Worm (Caenorhabditis elegans) whole organism, mixed stage, embryonic: ENCODE measurements around the gene egl-47.

ENCODE experiments used
- bed-3 ChIP-seq: fragments of 200-800 bp; sonication (Bioruptor generic); optimal IDR thresholded peaks from 3 replicates; lab custom pipeline; 2018; ENCODE audit warnings: mild to moderate bottlenecking, missing genetic modification characterization, moderate library complexity, missing compliant biosample characterization
- blmp-1 ChIP-seq: fragments of 150-350 bp; optimal IDR thresholded peaks from 2 replicates; lab custom pipeline; 2014; ENCODE audit warnings: missing biosample characterization, missing genetic modification characterization
- drap-1 ChIP-seq: fragments of 200-800 bp; sonication (Bioruptor generic); optimal IDR thresholded peaks from 3 replicates; lab custom pipeline; 2018; ENCODE audit warnings: mild to moderate bottlenecking, missing genetic modification characterization, missing compliant biosample characterization
- elt-1 ChIP-seq: sonication (generic microtip); optimal IDR thresholded peaks from 2 replicates; lab custom pipeline; 2017; ENCODE audit warnings: missing genetic modification characterization, mild to moderate bottlenecking, missing compliant biosample characterization, antibody characterized with exemption, moderate library complexity, borderline replicate concordance; ENCODE audit not compliant: insufficient read depth
- flh-1 ChIP-seq: fragments of 200-800 bp; sonication (Bioruptor generic); optimal IDR thresholded peaks from 2 replicates; lab custom pipeline; 2018; ENCODE audit warnings: mild to moderate bottlenecking, missing genetic modification characterization, moderate library complexity, missing compliant biosample characterization
- lsy-2 ChIP-seq: fragments of 150-350 bp; optimal IDR thresholded peaks from 2 replicates; lab custom pipeline; 2014; ENCODE audit warnings: missing biosample characterization, missing genetic modification characterization
- mep-1 ChIP-seq: fragments of 150-350 bp; optimal IDR thresholded peaks from 2 replicates; lab custom pipeline; 2017; ENCODE audit warnings: missing biosample characterization, missing genetic modification reagents, missing genetic modification characterization, inconsistent platforms
- nhr-76 ChIP-seq: sonication (generic microtip); optimal IDR thresholded peaks from 2 replicates; lab custom pipeline; 2017; ENCODE audit warnings: missing biosample characterization, missing genetic modification characterization
- snpc-4 ChIP-seq: fragments of 150-350 bp; optimal IDR thresholded peaks from 2 replicates; lab custom pipeline; 2014; ENCODE audit warnings: missing biosample characterization, missing genetic modification characterization
- unc-62 ChIP-seq: fragments of 150-350 bp; optimal IDR thresholded peaks from 2 replicates; lab custom pipeline; 2014; ENCODE audit warnings: missing biosample characterization, missing genetic modification reagents, missing genetic modification characterization

DNA sequence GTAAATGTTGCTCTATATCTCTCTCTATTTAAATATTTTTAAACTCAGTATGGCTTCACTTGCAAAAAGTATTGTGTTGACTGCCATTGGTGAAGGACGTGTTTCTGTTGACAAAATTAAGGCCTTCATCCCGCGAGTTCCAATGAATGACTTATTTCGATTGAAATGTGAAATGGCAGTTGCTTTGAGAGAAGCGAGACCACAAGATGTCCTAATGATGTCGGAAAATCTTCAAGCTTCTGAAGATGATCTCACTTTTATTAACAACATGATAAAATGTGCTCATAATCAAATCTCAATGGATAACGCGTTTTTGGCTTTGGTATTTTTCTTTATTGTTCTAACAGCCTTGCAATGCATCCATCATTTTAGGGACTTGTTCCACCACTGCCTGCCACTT, 21.9 kb downstream of the egl-47 start, which contains the start of gene ceh-75:
- TF ChIP-seq snpc-4 (tag; lab: Kevin White, UChicago), result no peak
- TF ChIP-seq lsy-2, result no peak
- TF ChIP-seq bed-3 (GFP tag; lab: Kevin White, UChicago), result no peak
- no peak for TF ChIP-seq blmp-1 (tag; lab: Kevin White, UChicago)
- TF ChIP-seq unc-62 (GFP tag; lab: Kevin White, UChicago), result no peak
- TF ChIP-seq mep-1 (tag; lab: Kevin White, UChicago), result no peak
- no peak for TF ChIP-seq elt-1 (tag; lab: Kevin White, UChicago)
- no peak for TF ChIP-seq flh-1 (GFP tag; lab: Kevin White, UChicago)
- TF ChIP-seq drap-1 (GFP tag; lab: Kevin White, UChicago), result no peak
- no peak for TF ChIP-seq nhr-76 (tag; lab: Kevin White, UChicago)
